Fruit fly (Drosophila melanogaster): Measurements from ENCODE around the gene CG43841.

DNA sequence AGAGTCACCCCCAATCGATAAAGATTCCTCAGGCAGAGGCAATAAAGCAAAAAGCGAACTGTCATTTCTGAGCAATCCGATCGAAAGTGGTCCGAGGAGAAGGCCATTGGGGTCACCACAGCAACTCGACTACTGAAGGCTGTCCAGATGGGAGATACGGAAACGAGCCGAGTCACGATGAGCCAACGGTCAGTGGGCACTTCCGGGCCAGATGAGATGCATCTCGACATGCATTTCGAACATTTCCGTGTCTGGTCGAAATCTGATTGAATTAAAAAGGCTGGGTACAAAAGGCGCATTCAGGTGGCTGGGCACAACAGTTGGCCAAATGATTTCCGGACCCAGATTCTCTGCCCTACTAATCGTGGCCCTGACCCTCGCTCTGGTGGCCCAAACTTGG is 899 bp upstream of the CG43841 start, which contains the start of gene CG32551:
- TF ChIP-seq stwl (tag; optimal IDR thresholded peaks at IDR 0.05) (no peak), CG31388 (GFP tag; optimal IDR thresholded peaks at IDR 0.05) (no peak), C15 (GFP tag; IDR thresholded peaks at IDR 0.05) (no peak), vnd (GFP tag; IDR thresholded peaks at IDR 0.05; ENCODE audit: partially characterized antibody) (no peak), lab (GFP tag; optimal IDR thresholded peaks at IDR 0.05) (no peak), sisA (GFP tag; IDR thresholded peaks at IDR 0.05) (no peak), HmgD (GFP tag; optimal IDR thresholded peaks at IDR 0.05) (no peak)

All from whole organism, embryonic.